Fruit fly (Drosophila melanogaster): ENCODE data around the gene TwdlT.
A peak's percentile ranks its signal among the peaks of the same experiment; 100 is the strongest.

Gene TwdlT

dm6 chr3R:27065136-27065535 is 16.1 kb downstream of the TwdlT start, which contains the start of gene CG43935:
TSS of gene CG43935 (plus strand) at chr3R:27065436.
- TF ChIP-seq insv (GFP tag; optimal IDR thresholded peaks at IDR 0.05) (no peak), br (optimal IDR thresholded peaks at IDR 0.05) (no peak), nmo (GFP tag; optimal IDR thresholded peaks at IDR 0.05) (no peak)

- TF ChIP-seq ci (GFP tag; IDR thresholded peaks at IDR 0.05) (0 out of 3 replicates have a peak, but pooled peaks have one; percentile 56), Sox102F (GFP tag; optimal IDR thresholded peaks at IDR 0.05) (peak; percentile 10), sens (GFP tag) (peak; percentile 85), CG15514 (GFP tag; optimal IDR thresholded peaks at IDR 0.05) (peak; percentile 33), ewg (GFP tag; optimal IDR thresholded peaks at IDR 0.05) (peak; percentile 54), CG18599 (GFP tag; optimal IDR thresholded peaks at IDR 0.05) (peak; percentile 59), fd64A (GFP tag; optimal IDR thresholded peaks at IDR 0.05) (peak; percentile 50), CG10209 (GFP tag; optimal IDR thresholded peaks at IDR 0.05) (peak; percentile 1), zfh1 (GFP tag; IDR thresholded peaks at IDR 0.05) (no peak), Rfx (GFP tag; IDR thresholded peaks at IDR 0.05) (peak; percentile 21; the same call in 1 of the 2 replicates), yki (optimal IDR thresholded peaks at IDR 0.05) (no peak), Dad (GFP tag; optimal IDR thresholded peaks at IDR 0.05) (no peak), CG15073 (GFP tag; optimal IDR thresholded peaks at IDR 0.05) (no peak), kni (GFP tag; optimal IDR thresholded peaks at IDR 0.05) (peak; percentile 5), Awh (GFP tag; IDR thresholded peaks at IDR 0.05) (peak; percentile 52; the same call in 1 of the 2 replicates), lab (GFP tag; optimal IDR thresholded peaks at IDR 0.05) (peak; percentile 73), Trl (optimal IDR thresholded peaks at IDR 0.05) (peak; percentile 1 to 39), Trl (GFP tag; optimal IDR thresholded peaks at IDR 0.05) (no peak), CG1233 (GFP tag; optimal IDR thresholded peaks at IDR 0.05) (peak; percentile 3), vvl (GFP tag; IDR thresholded peaks at IDR 0.05) (peak; percentile 33; the same call in 1 of the 2 replicates), Deaf1 (tag; optimal IDR thresholded peaks at IDR 0.05) (no peak), HHEX (GFP tag; optimal IDR thresholded peaks at IDR 0.05) (peak; percentile 11), CG17385 (GFP tag; optimal IDR thresholded peaks at IDR 0.05) (peak; percentile 7), CG6813 (GFP tag; optimal IDR thresholded peaks at IDR 0.05) (peak; percentile 46), wek (GFP tag; optimal IDR thresholded peaks at IDR 0.05) (peak; percentile 9), Meics (GFP tag; optimal IDR thresholded peaks at IDR 0.05) (peak; percentile 17), Asciz (GFP tag; optimal IDR thresholded peaks at IDR 0.05) (peak; percentile 39), CG12071 (GFP tag; optimal IDR thresholded peaks at IDR 0.05) (peak; percentile 24), CG2889 (GFP tag; IDR thresholded peaks at IDR 0.05) (no peak), Med (GFP tag) (peak; percentile 23), Bgb (GFP tag; IDR thresholded peaks at IDR 0.05; ENCODE audit: partially characterized antibody) (no peak), CG13894 (tag; optimal IDR thresholded peaks at IDR 0.05) (peak; percentile 78), crp (GFP tag; optimal IDR thresholded peaks at IDR 0.05) (peak in 1 of 2 experiments; percentile 47), CG2120 (GFP tag; optimal IDR thresholded peaks at IDR 0.05) (peak; percentile 16), Hmr (GFP tag; optimal IDR thresholded peaks at IDR 0.05) (peak; percentile 50), ATbp (GFP tag; optimal IDR thresholded peaks at IDR 0.05) (peak; percentile 55), Blimp-1 (GFP tag; optimal IDR thresholded peaks at IDR 0.05) (peak; percentile 25)
Observed at dm6 chr3R:27067362-27067761, 18.3 kb downstream of the TwdlT start.

Data from whole organism, embryonic.